Fruit fly (Drosophila melanogaster) whole organism: Measurements from ENCODE around the gene CG46464.

Experiments used
- CG8478 ChIP-seq: fragments of >200 bp; optimal IDR thresholded peaks from 2 replicates; lab custom pipeline; 2018; ENCODE audit warnings: inconsistent platforms
- Dll ChIP-seq: fragments of >200 bp; optimal IDR thresholded peaks from 2 replicates; lab custom pipeline; 2017
- EcR ChIP-seq, 2 experiments: fragments of >200 bp; optimal IDR thresholded peaks; 2 replicates each; lab custom pipeline; 2017; ENCODE audit warnings: missing biosample characterization in 2 of 2, missing genetic modification characterization in 2 of 2, missing genetic modification reagents in 2 of 2
- pan ChIP-seq: fragments of >200 bp; optimal IDR thresholded peaks from 2 replicates; lab custom pipeline; 2017
- psq ChIP-seq: fragments of >200 bp; optimal IDR thresholded peaks from 2 replicates; lab custom pipeline; 2017
- usp ChIP-seq: fragments of >200 bp; optimal IDR thresholded peaks from 2 replicates; lab custom pipeline; 2017; ENCODE audit warnings: missing biosample characterization, missing genetic modification characterization, mixed read lengths

DNA sequence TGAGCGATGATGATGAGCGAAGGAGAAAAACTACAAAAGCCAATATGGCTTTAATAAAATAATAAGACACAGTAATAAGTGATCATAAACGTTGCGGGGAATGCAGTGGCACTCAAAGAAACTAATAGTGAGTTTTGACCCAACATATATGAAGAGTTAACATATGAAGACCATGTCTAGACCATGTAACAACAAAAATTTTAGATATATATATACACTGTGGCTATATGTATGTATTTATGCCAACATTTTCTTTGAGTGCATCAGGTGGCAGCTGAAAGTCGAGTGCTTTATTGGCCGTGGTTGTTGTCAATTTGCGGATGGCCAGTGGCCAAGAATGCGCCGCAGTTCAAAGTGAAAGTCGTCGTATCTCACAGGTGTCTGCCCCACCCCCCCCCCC lies 30.1 kb upstream of the CG46464 start:
- no peak for TF ChIP-seq pan (lab: Kevin White, UChicago)
- no peak for TF ChIP-seq EcR (GFP tag; optimal IDR thresholded peaks at IDR 0.05; lab: Kevin White, UChicago)
- no peak for TF ChIP-seq usp
- TF ChIP-seq psq, result no peak
- no peak for TF ChIP-seq CG8478
- TF ChIP-seq Dll (lab: Kevin White, UChicago), result no peak
